Fruit fly (Drosophila melanogaster) whole organism, pupa: ENCODE data around the gene CG9586.

Source experiments
- CG13204 ChIP-seq: fragments of 200-800 bp; sonication (Bioruptor generic); optimal IDR thresholded peaks from 2 replicates; lab custom pipeline; 2018; ENCODE audit warnings: missing biosample characterization, mild to moderate bottlenecking, missing genetic modification characterization, moderate library complexity
- CG14655 ChIP-seq: fragments of 200-800 bp; sonication (Bioruptor generic); optimal IDR thresholded peaks from 3 replicates; lab custom pipeline; 2017; ENCODE audit warnings: mild to moderate bottlenecking, missing biosample characterization, missing genetic modification reagents, missing genetic modification characterization
- CG4496 ChIP-seq: fragments of 200-800 bp; sonication (Bioruptor generic); IDR thresholded peaks from 3 replicates; pipeline ENCODE4 v1.3.6; 2022; ENCODE audit warnings: missing biosample characterization, missing genetic modification characterization
- D1 ChIP-seq: fragments of 200-800 bp; sonication (Bioruptor generic); optimal IDR thresholded peaks from 2 replicates; lab custom pipeline; 2018; ENCODE audit warnings: missing biosample characterization, mild to moderate bottlenecking, missing genetic modification characterization, moderate library complexity
- Pif1B ChIP-seq: fragments of 200-800 bp; sonication (Bioruptor generic); optimal IDR thresholded peaks from 3 replicates; lab custom pipeline; 2016; ENCODE audit warnings: missing biosample characterization, missing genetic modification characterization
- fd96Ca ChIP-seq: fragments of 200-800 bp; sonication (Bioruptor generic); IDR thresholded peaks from 3 replicates; pipeline ENCODE4 v1.3.6; 2022; ENCODE audit warnings: missing biosample characterization, missing genetic modification characterization

- no peak for TF ChIP-seq CG4496 (GFP tag; lab: Robert Waterston, UW)
- no peak for TF ChIP-seq CG13204 (GFP tag; lab: Kevin White, UChicago)
- TF ChIP-seq Pif1B, result no peak
- TF ChIP-seq D1 (tag; lab: Kevin White, UChicago), result no peak
- no peak for TF ChIP-seq CG14655 (GFP tag; lab: Kevin White, UChicago)
- TF ChIP-seq fd96Ca (GFP tag; lab: Robert Waterston, UW), result no peak
Measured at dm6 chr2L:9193672-9194071, 27.4 kb upstream of the CG9586 start.
